Fruit fly (Drosophila melanogaster) whole organism, embryonic: ENCODE results near the gene Drs.

Experiments
- B-H1 ChIP-seq: fragments of 200-800 bp; sonication (Bioruptor generic); IDR thresholded peaks from 3 replicates; pipeline ENCODE4 v1.3.6; 2022; ENCODE audit warnings: missing biosample characterization, missing genetic modification characterization
- Blimp-1 ChIP-seq: fragments of 200-800 bp; sonication (Bioruptor generic); optimal IDR thresholded peaks from 3 replicates; lab custom pipeline; 2018; ENCODE audit warnings: missing biosample characterization, missing genetic modification characterization, mild to moderate bottlenecking, moderate library complexity, missing genetic modification reagents
- CG11093 ChIP-seq: fragments of 200-800 bp; sonication (Bioruptor generic); IDR thresholded peaks from 3 replicates; pipeline ENCODE4 v1.3.6; 2022; ENCODE audit warnings: missing biosample characterization, missing genetic modification characterization
- CG11723 ChIP-seq: fragments of 200-800 bp; sonication (Bioruptor generic); optimal IDR thresholded peaks from 2 replicates; lab custom pipeline; 2017; ENCODE audit warnings: missing biosample characterization, mild to moderate bottlenecking, missing genetic modification characterization
- CG1233 ChIP-seq: fragments of 200-800 bp; sonication (Bioruptor generic); optimal IDR thresholded peaks from 4 replicates; lab custom pipeline; 2018; ENCODE audit warnings: missing biosample characterization, mild to moderate bottlenecking, missing genetic modification characterization
- CG12391 ChIP-seq: fragments of 200-800 bp; sonication (Bioruptor generic); optimal IDR thresholded peaks from 3 replicates; lab custom pipeline; 2018; ENCODE audit warnings: missing biosample characterization, mild to moderate bottlenecking, missing genetic modification characterization, moderate library complexity
- CG12744 ChIP-seq: fragments of 200-800 bp; sonication (Bioruptor generic); optimal IDR thresholded peaks from 2 replicates; lab custom pipeline; 2016; ENCODE audit warnings: missing biosample characterization, missing genetic modification characterization
- CG13424 ChIP-seq: fragments of 200-800 bp; sonication (Bioruptor generic); optimal IDR thresholded peaks from 2 replicates; lab custom pipeline; 2019; ENCODE audit warnings: missing biosample characterization, mild to moderate bottlenecking, missing genetic modification characterization, moderate library complexity
- CG15269 ChIP-seq: fragments of 200-800 bp; sonication (Bioruptor generic); optimal IDR thresholded peaks from 2 replicates; lab custom pipeline; 2018; ENCODE audit warnings: missing biosample characterization, mild to moderate bottlenecking, missing genetic modification characterization, moderate library complexity
- CG15601 ChIP-seq: fragments of 200-800 bp; sonication (Bioruptor generic); optimal IDR thresholded peaks from 3 replicates; lab custom pipeline; 2019; ENCODE audit warnings: missing biosample characterization, mild to moderate bottlenecking, missing genetic modification characterization, moderate library complexity
- CG16813 ChIP-seq: fragments of 200-800 bp; sonication (Bioruptor generic); IDR thresholded peaks from 3 replicates; pipeline ENCODE4 v1.3.6; 2022; ENCODE audit warnings: missing biosample characterization, missing genetic modification characterization; ENCODE audit not compliant: partially characterized antibody
- CG17328 ChIP-seq: fragments of 200-800 bp; sonication (Bioruptor generic); IDR thresholded peaks from 2 replicates; pipeline ENCODE4 v1.3.6; 2022; ENCODE audit warnings: missing biosample characterization, missing genetic modification characterization
- CG3065 ChIP-seq: fragments of 200-800 bp; sonication (Bioruptor generic); optimal IDR thresholded peaks from 2 replicates; lab custom pipeline; 2016; ENCODE audit warnings: missing biosample characterization, missing genetic modification characterization
- CG4282 ChIP-seq: fragments of 200-800 bp; sonication (Bioruptor generic); optimal IDR thresholded peaks from 2 replicates; lab custom pipeline; 2016; ENCODE audit warnings: missing biosample characterization, missing genetic modification characterization
- CG43689 ChIP-seq: fragments of 200-800 bp; sonication (Bioruptor generic); IDR thresholded peaks from 2 replicates; pipeline ENCODE4 v1.3.6; 2022; ENCODE audit warnings: missing biosample characterization, missing genetic modification characterization
- CG7556 ChIP-seq: fragments of 200-800 bp; sonication (Bioruptor generic); optimal IDR thresholded peaks from 2 replicates; lab custom pipeline; 2017; ENCODE audit warnings: missing biosample characterization, mild to moderate bottlenecking, missing genetic modification characterization
- CG7987 ChIP-seq: fragments of 200-800 bp; sonication (Bioruptor generic); optimal IDR thresholded peaks from 2 replicates; lab custom pipeline; 2018; ENCODE audit warnings: missing biosample characterization, mild to moderate bottlenecking, missing genetic modification characterization, moderate library complexity
- CG8765 ChIP-seq: fragments of 200-800 bp; sonication (Bioruptor generic); IDR thresholded peaks from 2 replicates; pipeline ENCODE4 v1.3.6; 2022; ENCODE audit warnings: missing biosample characterization, missing genetic modification characterization
- CG8944 ChIP-seq: fragments of 200-800 bp; sonication (Bioruptor generic); optimal IDR thresholded peaks from 3 replicates; lab custom pipeline; 2016; ENCODE audit warnings: missing biosample characterization, missing genetic modification characterization
- Dll ChIP-seq: fragments of 200-800 bp; sonication (Bioruptor generic); IDR thresholded peaks from 4 replicates; pipeline ENCODE4 v1.3.6; 2022; ENCODE audit warnings: missing biosample characterization, missing genetic modification characterization; ENCODE audit not compliant: partially characterized antibody
- Dref ChIP-seq: fragments of 200-800 bp; sonication (Bioruptor generic); IDR thresholded peaks from 2 replicates; pipeline ENCODE4 v1.3.6; 2022; ENCODE audit warnings: missing biosample characterization, missing genetic modification characterization
- E2f2 ChIP-seq: fragments of 200-800 bp; sonication (Bioruptor generic); IDR thresholded peaks from 2 replicates; pipeline ENCODE4 v1.3.6; 2022; ENCODE audit warnings: missing biosample characterization, missing genetic modification characterization
- Fer1 ChIP-seq: fragments of 200-800 bp; sonication (Bioruptor generic); optimal IDR thresholded peaks from 2 replicates; lab custom pipeline; 2017; ENCODE audit warnings: missing biosample characterization, mild to moderate bottlenecking, missing genetic modification characterization
- Hr51 ChIP-seq, 2 experiments: fragments of 200-800 bp; sonication (Bioruptor generic); optimal IDR thresholded peaks; 2 replicates in 1 of 2; 3 replicates in 1 of 2; lab custom pipeline; 2016 to 2018; ENCODE audit warnings: missing biosample characterization in 2 of 2, missing genetic modification characterization in 2 of 2, mild to moderate bottlenecking in 1 of 2, moderate library complexity in 1 of 2
- Kr ChIP-seq: fragments of 200-800 bp; sonication (Bioruptor generic); optimal IDR thresholded peaks from 2 replicates; lab custom pipeline; 2017; ENCODE audit warnings: missing biosample characterization, mild to moderate bottlenecking, missing genetic modification characterization
- Lhr ChIP-seq: fragments of 200-800 bp; sonication (Bioruptor generic); optimal IDR thresholded peaks from 3 replicates; lab custom pipeline; 2017; ENCODE audit warnings: mild to moderate bottlenecking, missing biosample characterization, missing genetic modification reagents, missing genetic modification characterization
- MTF-1 ChIP-seq: fragments of 200-800 bp; sonication (Bioruptor generic); optimal IDR thresholded peaks from 2 replicates; lab custom pipeline; 2018; ENCODE audit warnings: missing biosample characterization, mild to moderate bottlenecking, missing genetic modification characterization, borderline replicate concordance
- Myb ChIP-seq: fragments of 200-800 bp; sonication (Bioruptor generic); optimal IDR thresholded peaks from 2 replicates; lab custom pipeline; 2016; ENCODE audit warnings: missing biosample characterization, missing genetic modification characterization
- YL-1 ChIP-seq: fragments of 200-800 bp; sonication (Bioruptor generic); optimal IDR thresholded peaks from 3 replicates; lab custom pipeline; 2017; ENCODE audit warnings: missing biosample characterization, mild to moderate bottlenecking, missing genetic modification characterization
- cas ChIP-seq: fragments of 200-800 bp; sonication (Bioruptor generic); IDR thresholded peaks from 2 replicates; pipeline ENCODE4 v1.3.6; 2022; ENCODE audit warnings: missing biosample characterization, missing genetic modification characterization
- cato ChIP-seq: fragments of 200-800 bp; sonication (Bioruptor generic); optimal IDR thresholded peaks from 2 replicates; lab custom pipeline; 2016; ENCODE audit warnings: missing biosample characterization, missing genetic modification characterization, borderline replicate concordance
- dpn ChIP-seq, 2 experiments: fragments of 200-800 bp; sonication (Bioruptor generic); optimal IDR thresholded peaks; 3 replicates each; lab custom pipeline; 2016; ENCODE audit warnings: missing biosample characterization in 2 of 2, missing genetic modification characterization in 2 of 2
- en ChIP-seq: fragments of 200-800 bp; sonication (Bioruptor generic); optimal IDR thresholded peaks from 2 replicates; lab custom pipeline; 2016; ENCODE audit warnings: missing biosample characterization, missing genetic modification characterization
- ham ChIP-seq: fragments of 200-800 bp; sonication (Bioruptor generic); IDR thresholded peaks from 2 replicates; pipeline ENCODE4 v1.3.6; 2022; ENCODE audit warnings: missing biosample characterization, missing genetic modification characterization
- ind ChIP-seq: fragments of 200-800 bp; sonication (Bioruptor generic); optimal IDR thresholded peaks from 3 replicates; lab custom pipeline; 2016; ENCODE audit warnings: missing biosample characterization, missing genetic modification characterization
- kah ChIP-seq: fragments of 200-800 bp; sonication (Bioruptor generic); optimal IDR thresholded peaks from 2 replicates; lab custom pipeline; 2018; ENCODE audit warnings: missing biosample characterization, mild to moderate bottlenecking, missing genetic modification characterization
- kni ChIP-seq: fragments of 200-800 bp; sonication (Bioruptor generic); optimal IDR thresholded peaks from 3 replicates; lab custom pipeline; 2017; ENCODE audit warnings: mild to moderate bottlenecking, missing biosample characterization, missing genetic modification reagents, missing genetic modification characterization
- lilli ChIP-seq: fragments of 200-800 bp; sonication (Bioruptor generic); optimal IDR thresholded peaks from 3 replicates; lab custom pipeline; 2016; ENCODE audit warnings: missing biosample characterization, missing genetic modification characterization
- nerfin-1 ChIP-seq: fragments of 200-800 bp; sonication (Bioruptor generic); optimal IDR thresholded peaks from 3 replicates; lab custom pipeline; 2019; ENCODE audit warnings: missing biosample characterization, mild to moderate bottlenecking, missing genetic modification characterization, moderate library complexity
- onecut ChIP-seq: fragments of 200-800 bp; sonication (Bioruptor generic); IDR thresholded peaks from 2 replicates; pipeline ENCODE4 v1.3.6; 2022; ENCODE audit warnings: missing biosample characterization, missing genetic modification characterization
- otp ChIP-seq: fragments of 200-800 bp; sonication (Bioruptor generic); IDR thresholded peaks from 3 replicates; pipeline ENCODE4, ENCODE4 v1.3.6; 2022; ENCODE audit warnings: missing biosample characterization, missing genetic modification characterization
- p53 ChIP-seq: fragments of 200-800 bp; sonication (Bioruptor generic); optimal IDR thresholded peaks from 2 replicates; lab custom pipeline; 2016; ENCODE audit warnings: missing biosample characterization, missing genetic modification characterization
- sc ChIP-seq, 3 experiments: fragments of >200 bp in 2 of 3; fragments of 200-800 bp in 1 of 3; sonication (Bioruptor generic) in 1 of 3; optimal IDR thresholded peaks; 2 replicates in 2 of 3; 3 replicates in 1 of 3; lab custom pipeline; 2017; ENCODE audit warnings: mild to moderate bottlenecking in 1 of 3, missing biosample characterization in 1 of 3, missing genetic modification characterization in 1 of 3, missing genetic modification reagents in 1 of 3
- tap ChIP-seq: fragments of 200-800 bp; optimal IDR thresholded peaks from 3 replicates; lab custom pipeline; 2019; ENCODE audit warnings: missing biosample characterization, mild to moderate bottlenecking, missing genetic modification characterization, moderate library complexity
- tin ChIP-seq: fragments of 200-800 bp; sonication (Bioruptor generic); optimal IDR thresholded peaks from 3 replicates; lab custom pipeline; 2016; ENCODE audit warnings: missing biosample characterization, missing genetic modification characterization
- tll ChIP-seq, 2 experiments: fragments of 200-800 bp in 1 of 2; fragments of >200 bp in 1 of 2; sonication (Bioruptor generic) in 1 of 2; optimal IDR thresholded peaks; 2 replicates each; lab custom pipeline; 2017 to 2019; ENCODE audit warnings: missing biosample characterization in 2 of 2, missing genetic modification characterization in 2 of 2, mild to moderate bottlenecking in 1 of 2, moderate library complexity in 1 of 2
- toy ChIP-seq: fragments of 200-800 bp; sonication (Bioruptor generic); IDR thresholded peaks from 2 replicates; pipeline ENCODE4 v1.3.6; 2022; ENCODE audit warnings: missing biosample characterization, missing genetic modification characterization
- unpg ChIP-seq: fragments of 200-800 bp; sonication (Bioruptor generic); optimal IDR thresholded peaks from 3 replicates; lab custom pipeline; 2018; ENCODE audit warnings: missing biosample characterization, mild to moderate bottlenecking, missing genetic modification characterization, moderate library complexity

Gene Drs

dm6 chr3L:3336368-3337164, 32.8 kb upstream of the Drs start, which contains the start of the genes Drsl6 and kst (continued):
- TF ChIP-seq cas (GFP tag; lab: Robert Waterston, UW) = no peak
- TF ChIP-seq toy = no peak
- no peak for TF ChIP-seq Kr (GFP tag; lab: Kevin White, UChicago)
- TF ChIP-seq unpg (GFP tag; lab: Kevin White, UChicago) = no peak
- peak; percentile 13 for TF ChIP-seq MTF-1
- TF ChIP-seq E2f2 = peak; percentile 91
- no peak for TF ChIP-seq CG3065 (GFP tag; lab: Kevin White, UChicago)
- no peak for TF ChIP-seq sc (optimal IDR thresholded peaks at IDR 0.05; lab: Kevin White, UChicago)
- TF ChIP-seq sc (GFP tag; optimal IDR thresholded peaks at IDR 0.05; lab: Kevin White, UChicago) = no peak
- TF ChIP-seq cato (GFP tag; lab: Kevin White, UChicago) = no peak
- no peak for TF ChIP-seq CG43689
- TF ChIP-seq CG12744 (GFP tag; lab: Kevin White, UChicago) = no peak
- no peak for TF ChIP-seq Hr51 (GFP tag; optimal IDR thresholded peaks at IDR 0.05; lab: Kevin White, UChicago)
- no peak for TF ChIP-seq CG7556 (GFP tag; lab: Kevin White, UChicago)
- TF ChIP-seq CG11093 = no peak
- no peak for TF ChIP-seq B-H1 (GFP tag; lab: Robert Waterston, UW)
- no peak for TF ChIP-seq en (GFP tag; lab: Kevin White, UChicago)
- TF ChIP-seq Blimp-1 = no peak
- TF ChIP-seq dpn (GFP tag; optimal IDR thresholded peaks at IDR 0.05; lab: Kevin White, UChicago) = peak in 1 of 2 experiments; percentile 27
- TF ChIP-seq CG16813 (GFP tag; lab: Robert Waterston, UW) = no peak
- no peak for TF ChIP-seq CG11723
- TF ChIP-seq tap (tag; lab: Kevin White, UChicago) = no peak
- TF ChIP-seq CG15601 (tag; lab: Kevin White, UChicago) = peak; percentile 23
- peak; percentile 13 for TF ChIP-seq CG13424 (tag; lab: Kevin White, UChicago)
- TF ChIP-seq p53 (GFP tag; lab: Kevin White, UChicago) = no peak
- peak; percentile 32 for TF ChIP-seq Fer1
- TF ChIP-seq Dll (GFP tag; lab: Robert Waterston, UW) = peak; percentile 30; the same call in 1 of the 4 replicates
- TF ChIP-seq YL-1 (GFP tag; lab: Kevin White, UChicago) = peak; percentile 19
- TF ChIP-seq CG12391 (tag; lab: Kevin White, UChicago) = peak; percentile 12
- TF ChIP-seq onecut (GFP tag; lab: Robert Waterston, UW) = peak; percentile 24; the same call in 1 of the 2 replicates
- TF ChIP-seq lilli (GFP tag; lab: Kevin White, UChicago) = peak; percentile 16
- TF ChIP-seq CG17328 = no peak
- TF ChIP-seq CG8765 (GFP tag; lab: Robert Waterston, UW) = no peak
- no peak for TF ChIP-seq CG4282
- TF ChIP-seq CG15269 (tag; lab: Kevin White, UChicago) = no peak
- no peak for TF ChIP-seq CG8944 (GFP tag; lab: Kevin White, UChicago)
- TF ChIP-seq Dref (GFP tag; lab: Robert Waterston, UW) = peak; percentile 75
- no peak for TF ChIP-seq tin (GFP tag; lab: Kevin White, UChicago)
- peak; percentile 6 for TF ChIP-seq Lhr (GFP tag; lab: Kevin White, UChicago)
- TF ChIP-seq otp (GFP tag; lab: Robert Waterston, UW) = peak; percentile 67; the same call in 2 of the 3 replicates
- peak; percentile 53 for TF ChIP-seq nerfin-1 (tag; lab: Kevin White, UChicago)
- no peak for TF ChIP-seq CG1233 (GFP tag; lab: Kevin White, UChicago)
- peak; percentile 30 for TF ChIP-seq CG7987
- peak; percentile 78 for TF ChIP-seq kni
- peak; percentile 40 for TF ChIP-seq kah (GFP tag; lab: Kevin White, UChicago)
- TF ChIP-seq ham = no peak
- no peak for TF ChIP-seq tll (GFP tag; optimal IDR thresholded peaks at IDR 0.05; lab: Kevin White, UChicago)
- TF ChIP-seq Myb = peak; percentile 96
- TF ChIP-seq ind (GFP tag; lab: Kevin White, UChicago) = no peak
